Worm (Caenorhabditis elegans): ENCODE measurements around the gene Y38H6C.4.
"Not testable (repeated sequence)": the region's sequence is repeated elsewhere in the genome, so short reads cannot be mapped to it uniquely, and the experiment has no call there.

Y38H6C.4 gene

ce11 chrV:20517005-20517404 is 12.1 kb upstream of the Y38H6C.4 start:
- no peak for TF ChIP-seq dao-5 (tag; optimal IDR thresholded peaks at IDR 0.05)
- no peak for TF ChIP-seq W03F9.2 (tag; optimal IDR thresholded peaks at IDR 0.05)
- TF ChIP-seq him-1 (tag; optimal IDR thresholded peaks at IDR 0.05): no peak

- TF ChIP-seq W03F9.2 (tag; optimal IDR thresholded peaks at IDR 0.05) (no peak), him-1 (tag; optimal IDR thresholded peaks at IDR 0.05) (no peak), dao-5 (tag; optimal IDR thresholded peaks at IDR 0.05) (no peak)
Measured at ce11 chrV:20514483-20514882, 9.6 kb upstream of the Y38H6C.4 start.

ce11 chrV:20513661-20514060 is 8.8 kb upstream of the Y38H6C.4 start, which contains the start of gene Y38H6C.8:
TSS of gene Y38H6C.8 (plus strand) at chrV:20513961.
- TF ChIP-seq dao-5, him-1, W03F9.2 (tag; optimal IDR thresholded peaks at IDR 0.05): not testable (repeated sequence)

ce11 chrV:20509427-20509826 is 4.5 kb upstream of the Y38H6C.4 start:
- no peak for TF ChIP-seq him-1 (tag; optimal IDR thresholded peaks at IDR 0.05)
- no peak for TF ChIP-seq W03F9.2 (tag; optimal IDR thresholded peaks at IDR 0.05)
- TF ChIP-seq dao-5 (tag; optimal IDR thresholded peaks at IDR 0.05): no peak

ce11 chrV:20506542-20506941 is 1.6 kb upstream of the Y38H6C.4 start:
- TF ChIP-seq him-1 (tag; optimal IDR thresholded peaks at IDR 0.05): no peak
- no peak for TF ChIP-seq W03F9.2 (tag; optimal IDR thresholded peaks at IDR 0.05)
- TF ChIP-seq dao-5 (tag; optimal IDR thresholded peaks at IDR 0.05): no peak

- TF ChIP-seq W03F9.2 (tag; optimal IDR thresholded peaks at IDR 0.05): no peak
- TF ChIP-seq dao-5 (tag; optimal IDR thresholded peaks at IDR 0.05): no peak
- TF ChIP-seq him-1 (tag; optimal IDR thresholded peaks at IDR 0.05): no peak
Measured at ce11 chrV:20500405-20500804, 4.5 kb downstream of the Y38H6C.4 start, which contains the start of gene dct-14. TSS of gene dct-14 (minus strand) at chrV:20500505.

- TF ChIP-seq him-1 (tag; optimal IDR thresholded peaks at IDR 0.05) (no peak), dao-5 (tag; optimal IDR thresholded peaks at IDR 0.05) (no peak), W03F9.2 (tag; optimal IDR thresholded peaks at IDR 0.05) (no peak)
Measured at ce11 chrV:20499642-20500041, 5.3 kb downstream of the Y38H6C.4 start.

- TF ChIP-seq W03F9.2 (tag; optimal IDR thresholded peaks at IDR 0.05) (no peak), dao-5 (tag; optimal IDR thresholded peaks at IDR 0.05) (no peak), him-1 (tag; optimal IDR thresholded peaks at IDR 0.05) (no peak)
Measured at ce11 chrV:20498980-20499379, 5.9 kb downstream of the Y38H6C.4 start, which contains the start of gene dct-16. TSS of gene dct-16 (minus strand) at chrV:20499057.

ce11 chrV:20497537-20497936 is 7.4 kb downstream of the Y38H6C.4 start:
- TF ChIP-seq dao-5 (tag; optimal IDR thresholded peaks at IDR 0.05) (no peak), W03F9.2 (tag; optimal IDR thresholded peaks at IDR 0.05) (no peak), him-1 (tag; optimal IDR thresholded peaks at IDR 0.05) (no peak)

ce11 chrV:20493271-20494231 is 11.3 kb downstream of the Y38H6C.4 start, which contains the start of gene B0250.5:
TSS of gene B0250.5 (plus strand) at chrV:20493924.
- no peak for TF ChIP-seq dao-5 (tag; optimal IDR thresholded peaks at IDR 0.05)
- no peak for TF ChIP-seq him-1 (tag; optimal IDR thresholded peaks at IDR 0.05)
- TF ChIP-seq W03F9.2 (tag; optimal IDR thresholded peaks at IDR 0.05): no peak

- TF ChIP-seq dao-5 (tag; optimal IDR thresholded peaks at IDR 0.05) (no peak), him-1 (tag; optimal IDR thresholded peaks at IDR 0.05) (no peak), W03F9.2 (tag; optimal IDR thresholded peaks at IDR 0.05) (no peak)
Measured at ce11 chrV:20492385-20492784, 12.5 kb downstream of the Y38H6C.4 start, which contains the start of gene srbc-79. TSS of gene srbc-79 (minus strand) at chrV:20492485.

ce11 chrV:20489102-20489501 is 15.8 kb downstream of the Y38H6C.4 start, which contains the start of gene srbc-78:
TSS of gene srbc-78 (minus strand) at chrV:20489202.
- TF ChIP-seq him-1 (tag; optimal IDR thresholded peaks at IDR 0.05): no peak
- TF ChIP-seq W03F9.2 (tag; optimal IDR thresholded peaks at IDR 0.05): no peak
- TF ChIP-seq dao-5 (tag; optimal IDR thresholded peaks at IDR 0.05): no peak

ce11 chrV:20486549-20486948 is 18.3 kb downstream of the Y38H6C.4 start:
- TF ChIP-seq dao-5 (tag; optimal IDR thresholded peaks at IDR 0.05) (no peak), him-1 (tag; optimal IDR thresholded peaks at IDR 0.05) (no peak), W03F9.2 (tag; optimal IDR thresholded peaks at IDR 0.05) (no peak)

ce11 chrV:20485285-20485684 is 19.6 kb downstream of the Y38H6C.4 start, which contains the start of gene dhcr-7:
TSS of gene dhcr-7 (minus strand) at chrV:20485385.
- TF ChIP-seq him-1 (tag; optimal IDR thresholded peaks at IDR 0.05): no peak
- TF ChIP-seq W03F9.2 (tag; optimal IDR thresholded peaks at IDR 0.05): no peak
- no peak for TF ChIP-seq dao-5 (tag; optimal IDR thresholded peaks at IDR 0.05)
